Worm (Caenorhabditis elegans) whole organism, midembryonic: ENCODE results near the gene C03B1.7.

Source experiments
- T22C8.4 ChIP-seq: fragments of 200-800 bp; sonication (Bioruptor generic); IDR thresholded peaks from 2 replicates; pipeline ENCODE4 v1.3.6; 2022; ENCODE audit warnings: missing genetic modification characterization, missing compliant biosample characterization
- cog-1 ChIP-seq: sonication (generic microtip); optimal IDR thresholded peaks from 2 replicates; lab custom pipeline; 2016; ENCODE audit warnings: missing genetic modification characterization, missing compliant biosample characterization
- flt-1 ChIP-seq: fragments of 200-800 bp; sonication (Bioruptor generic); IDR thresholded peaks from 2 replicates; pipeline ENCODE4 v1.3.6; 2022; ENCODE audit warnings: missing genetic modification characterization, missing compliant biosample characterization
- klf-2 ChIP-seq: fragments of 200-800 bp; sonication (Bioruptor generic); conservative IDR thresholded peaks from 2 replicates; pipeline ENCODE4 v1.3.6; 2022; ENCODE audit warnings: missing genetic modification reagents, missing genetic modification characterization, missing compliant biosample characterization
- med-1 ChIP-seq: sonication (generic microtip); optimal IDR thresholded peaks from 2 replicates; lab custom pipeline; 2017; ENCODE audit warnings: missing genetic modification characterization, mild to moderate bottlenecking, missing compliant biosample characterization, antibody characterized with exemption, missing genetic modification reagents; ENCODE audit not compliant: insufficient read depth
- ref-1 ChIP-seq: fragments of 200-800 bp; sonication (Bioruptor generic); conservative IDR thresholded peaks from 2 replicates; pipeline ENCODE4 v1.3.6; 2022; ENCODE audit warnings: missing genetic modification reagents, missing genetic modification characterization, missing compliant biosample characterization
- tab-1 ChIP-seq: fragments of 200-800 bp; sonication (Bioruptor generic); IDR thresholded peaks from 2 replicates; pipeline ENCODE4 v1.3.6; 2022; ENCODE audit warnings: missing genetic modification characterization, missing compliant biosample characterization
- ztf-23 ChIP-seq: fragments of 200-800 bp; sonication (Bioruptor generic); IDR thresholded peaks from 2 replicates; pipeline ENCODE4 v1.3.6; 2022; ENCODE audit warnings: missing genetic modification reagents, missing genetic modification characterization, missing compliant biosample characterization
- ztf-29 ChIP-seq: fragments of 200-800 bp; sonication (Bioruptor generic); IDR thresholded peaks from 2 replicates; pipeline ENCODE4 v1.3.6; 2022; ENCODE audit warnings: missing genetic modification reagents, missing genetic modification characterization, missing compliant biosample characterization

C03B1.7 gene

ce11 chrX:6341513-6341912 lies at the start of gene C03B1.7:
Gene C03B1.7 (plus strand): TSS chrX:6341813.
- TF ChIP-seq ztf-29: no peak
- no peak for TF ChIP-seq flt-1 (GFP tag; lab: Robert Waterston, UW)
- TF ChIP-seq T22C8.4: no peak
- no peak for TF ChIP-seq ztf-23
- no peak for TF ChIP-seq klf-2 (GFP tag; lab: Robert Waterston, UW)
- TF ChIP-seq tab-1 (GFP tag; lab: Robert Waterston, UW): no peak
- TF ChIP-seq cog-1: no peak
- TF ChIP-seq ref-1 (GFP tag; lab: Robert Waterston, UW): no peak
- no peak for TF ChIP-seq med-1 (GFP tag; lab: Kevin White, UChicago)

ce11 chrX:6292143-6292542 lies 49.5 kb upstream of the C03B1.7 start:
- TF ChIP-seq flt-1 (GFP tag; lab: Robert Waterston, UW): peak; percentile 98
- peak; percentile 97 for TF ChIP-seq ztf-23
- TF ChIP-seq klf-2 (GFP tag; lab: Robert Waterston, UW): peak; percentile 97
- peak; percentile 77 for TF ChIP-seq cog-1
- TF ChIP-seq T22C8.4: peak; percentile 95
- TF ChIP-seq tab-1 (GFP tag; lab: Robert Waterston, UW): peak; percentile 99
- TF ChIP-seq med-1 (GFP tag; lab: Kevin White, UChicago): peak; percentile 71
- TF ChIP-seq ztf-29: peak; percentile 80
- TF ChIP-seq ref-1 (GFP tag; lab: Robert Waterston, UW): peak; percentile 96

- TF ChIP-seq ref-1 (GFP tag; lab: Robert Waterston, UW): no peak
- no peak for TF ChIP-seq flt-1 (GFP tag; lab: Robert Waterston, UW)
- TF ChIP-seq klf-2 (GFP tag; lab: Robert Waterston, UW): no peak
- no peak for TF ChIP-seq tab-1 (GFP tag; lab: Robert Waterston, UW)
- no peak for TF ChIP-seq ztf-29
These were observed 48.8 kb upstream of the C03B1.7 start, which contains the start of gene mom-1 for ce11 chrX:6292812-6293211. Gene mom-1 (plus strand): TSS chrX:6293112.

- TF ChIP-seq klf-2 (GFP tag; lab: Robert Waterston, UW): peak; percentile 83
- peak; percentile 87 for TF ChIP-seq ztf-23
- TF ChIP-seq flt-1 (GFP tag; lab: Robert Waterston, UW): peak; percentile 91
- peak; percentile 80; the same call in 1 of the 2 replicates for TF ChIP-seq tab-1 (GFP tag; lab: Robert Waterston, UW)
- TF ChIP-seq T22C8.4: peak; percentile 92
- TF ChIP-seq med-1 (GFP tag; lab: Kevin White, UChicago): peak; percentile 39
- peak; percentile 99 for TF ChIP-seq cog-1
- no peak; the same call in 1 of the 2 replicates for TF ChIP-seq ref-1 (GFP tag; lab: Robert Waterston, UW)
- TF ChIP-seq ztf-29: peak; percentile 63
These were observed 45.2 kb upstream of the C03B1.7 start for ce11 chrX:6296402-6296844.

- TF ChIP-seq tab-1 (GFP tag; lab: Robert Waterston, UW): no peak
- TF ChIP-seq ztf-23: no peak
- no peak for TF ChIP-seq flt-1 (GFP tag; lab: Robert Waterston, UW)
- TF ChIP-seq ref-1 (GFP tag; lab: Robert Waterston, UW): no peak
- no peak for TF ChIP-seq ztf-29
- no peak for TF ChIP-seq cog-1
- no peak for TF ChIP-seq klf-2 (GFP tag; lab: Robert Waterston, UW)
- no peak for TF ChIP-seq med-1 (GFP tag; lab: Kevin White, UChicago)
- no peak for TF ChIP-seq T22C8.4
These were observed 41.9 kb upstream of the C03B1.7 start, which contains the start of gene cest-16 for ce11 chrX:6299641-6300240. Gene cest-16 (plus strand): TSS chrX:6299942.

ce11 chrX:6311391-6311790 lies 30.2 kb upstream of the C03B1.7 start, which contains the start of gene npr-38:
Gene npr-38 (plus strand): TSS chrX:6311691.
- TF ChIP-seq tab-1 (GFP tag; lab: Robert Waterston, UW): no peak
- no peak for TF ChIP-seq flt-1 (GFP tag; lab: Robert Waterston, UW)
- TF ChIP-seq med-1 (GFP tag; lab: Kevin White, UChicago): no peak
- TF ChIP-seq ref-1 (GFP tag; lab: Robert Waterston, UW): no peak
- no peak for TF ChIP-seq T22C8.4
- no peak for TF ChIP-seq ztf-29
- no peak for TF ChIP-seq cog-1
- no peak for TF ChIP-seq ztf-23
- TF ChIP-seq klf-2 (GFP tag; lab: Robert Waterston, UW): no peak

ce11 chrX:6318803-6319202 lies 22.8 kb upstream of the C03B1.7 start:
- TF ChIP-seq cog-1 (no peak), ztf-29 (no peak), med-1 (GFP tag; lab: Kevin White, UChicago) (no peak), T22C8.4 (no peak), tab-1 (GFP tag; lab: Robert Waterston, UW) (no peak), ref-1 (GFP tag; lab: Robert Waterston, UW) (no peak), klf-2 (GFP tag; lab: Robert Waterston, UW) (no peak), flt-1 (GFP tag; lab: Robert Waterston, UW) (no peak), ztf-23 (no peak)

- TF ChIP-seq ztf-23 (no peak), tab-1 (GFP tag; lab: Robert Waterston, UW) (no peak), flt-1 (GFP tag; lab: Robert Waterston, UW) (no peak), ref-1 (GFP tag; lab: Robert Waterston, UW) (no peak), klf-2 (GFP tag; lab: Robert Waterston, UW) (no peak), med-1 (GFP tag; lab: Kevin White, UChicago) (no peak), cog-1 (no peak), ztf-29 (no peak), T22C8.4 (no peak)
These were observed 22.1 kb upstream of the C03B1.7 start, which contains the start of gene chtb-3 for ce11 chrX:6319546-6319945. Gene chtb-3 (minus strand): TSS chrX:6319646.

- TF ChIP-seq ref-1 (GFP tag; lab: Robert Waterston, UW): no peak
- TF ChIP-seq ztf-23: no peak
- no peak for TF ChIP-seq ztf-29
- no peak for TF ChIP-seq cog-1
- TF ChIP-seq T22C8.4: no peak
- no peak for TF ChIP-seq med-1 (GFP tag; lab: Kevin White, UChicago)
- TF ChIP-seq tab-1 (GFP tag; lab: Robert Waterston, UW): no peak
- TF ChIP-seq flt-1 (GFP tag; lab: Robert Waterston, UW): no peak
- TF ChIP-seq klf-2 (GFP tag; lab: Robert Waterston, UW): no peak
These were observed 20.7 kb upstream of the C03B1.7 start for ce11 chrX:6320887-6321286.
